Comparison of ENCODE assay signal across 4 fruit fly cellular contexts in genomic region chr3L:17531397-17531796, dm6.
TF ChIP-seq lines count a peak whose summit lies in the region.

No protein-coding gene starts in this region.

- TF ChIP-seq CTCF in whole organism, embryonic (GFP tag; optimal IDR thresholded peaks at IDR 0.05; lab: Kevin White, UChicago) = no peak

TF ChIP-seq in whole organism, adult, 20 proteins besides CTCF, POLR2A, EP300 and RAD21:
- no peak for TF ChIP-seq Hr96 (GFP tag; optimal IDR thresholded peaks at IDR 0.05; lab: Kevin White, UChicago)
- peak; percentile 1 for TF ChIP-seq CG12768 (GFP tag; optimal IDR thresholded peaks at IDR 0.05; lab: Kevin White, UChicago)
- no peak for TF ChIP-seq CG33017 (tag; optimal IDR thresholded peaks at IDR 0.05; lab: Kevin White, UChicago)
- TF ChIP-seq Crg-1 (GFP tag; optimal IDR thresholded peaks at IDR 0.05; lab: Kevin White, UChicago) = no peak
- no peak for TF ChIP-seq Mnt (GFP tag; optimal IDR thresholded peaks at IDR 0.05; lab: Kevin White, UChicago)
- no peak for TF ChIP-seq CG11617 (GFP tag; optimal IDR thresholded peaks at IDR 0.05; lab: Kevin White, UChicago)
- no peak for TF ChIP-seq cnc (optimal IDR thresholded peaks at IDR 0.05; lab: Kevin White, UChicago)
- no peak for TF ChIP-seq Clk (GFP tag; optimal IDR thresholded peaks at IDR 0.05; lab: Kevin White, UChicago)
- TF ChIP-seq tj (GFP tag; optimal IDR thresholded peaks at IDR 0.05; lab: Kevin White, UChicago) = no peak
- TF ChIP-seq kay (GFP tag; lab: Kevin White, UChicago; ENCODE audit: borderline replicate concordance) = peak; percentile 48
- TF ChIP-seq cic (GFP tag; optimal IDR thresholded peaks at IDR 0.05; lab: Kevin White, UChicago) = peak; percentile 78
- TF ChIP-seq CG7101 (tag; optimal IDR thresholded peaks at IDR 0.05; lab: Kevin White, UChicago) = no peak
- no peak for TF ChIP-seq pad (GFP tag; optimal IDR thresholded peaks at IDR 0.05; lab: Kevin White, UChicago)
- no peak for TF ChIP-seq ovo (GFP tag; optimal IDR thresholded peaks at IDR 0.05; lab: Kevin White, UChicago)
- no peak for TF ChIP-seq CG1620 (GFP tag; optimal IDR thresholded peaks at IDR 0.05; lab: Kevin White, UChicago)
- no peak for TF ChIP-seq bab1 (GFP tag; optimal IDR thresholded peaks at IDR 0.05; lab: Kevin White, UChicago)
- TF ChIP-seq CG14711 (tag; optimal IDR thresholded peaks at IDR 0.05; lab: Kevin White, UChicago) = no peak
- TF ChIP-seq toe (GFP tag; optimal IDR thresholded peaks at IDR 0.05; lab: Kevin White, UChicago) = no peak
- TF ChIP-seq CG5204 (GFP tag; optimal IDR thresholded peaks at IDR 0.05; lab: Kevin White, UChicago) = no peak
- TF ChIP-seq CG7045 (GFP tag; optimal IDR thresholded peaks at IDR 0.05; lab: Kevin White, UChicago) = no peak

TF ChIP-seq in whole organism, embryonic, 481 proteins besides CTCF, POLR2A, EP300 and RAD21 (continues in another document):
- no peak for TF ChIP-seq sim (GFP tag; IDR thresholded peaks at IDR 0.05; lab: Robert Waterston, UW)
- peak in 1 of 2 experiments; percentile 46 for TF ChIP-seq Hr78 (GFP tag; optimal IDR thresholded peaks at IDR 0.05; lab: Kevin White, UChicago)
- TF ChIP-seq CG6765 (GFP tag; optimal IDR thresholded peaks at IDR 0.05; lab: Kevin White, UChicago) = no peak
- peak; percentile 5 for TF ChIP-seq CG13894 (tag; optimal IDR thresholded peaks at IDR 0.05; lab: Kevin White, UChicago)
- no peak for TF ChIP-seq CG14014 (GFP tag; IDR thresholded peaks at IDR 0.05; lab: Robert Waterston, UW)
- peak; percentile 4 for TF ChIP-seq nerfin-1 (tag; optimal IDR thresholded peaks at IDR 0.05; lab: Kevin White, UChicago)
- TF ChIP-seq Hr39 (optimal IDR thresholded peaks at IDR 0.05; lab: Kevin White, UChicago) = no peak
- no peak for TF ChIP-seq CG2116 (GFP tag; optimal IDR thresholded peaks at IDR 0.05; lab: Kevin White, UChicago)
- TF ChIP-seq CG10959 (GFP tag; IDR thresholded peaks at IDR 0.05; lab: Robert Waterston, UW) = no peak
- no peak for TF ChIP-seq chm (GFP tag; IDR thresholded peaks at IDR 0.05; lab: Robert Waterston, UW)
- no peak for TF ChIP-seq HHEX (GFP tag; optimal IDR thresholded peaks at IDR 0.05; lab: Kevin White, UChicago)
- no peak for TF ChIP-seq vvl (GFP tag; IDR thresholded peaks at IDR 0.05; lab: Robert Waterston, UW)
- TF ChIP-seq Nf-YA (GFP tag; IDR thresholded peaks at IDR 0.05; lab: Robert Waterston, UW) = no peak
- TF ChIP-seq dati (GFP tag; IDR thresholded peaks at IDR 0.05; lab: Robert Waterston, UW) = no peak
- TF ChIP-seq sr (GFP tag; IDR thresholded peaks at IDR 0.05; lab: Robert Waterston, UW) = no peak
- TF ChIP-seq CG6254 (GFP tag; optimal IDR thresholded peaks at IDR 0.05; lab: Kevin White, UChicago) = no peak
- TF ChIP-seq ham (GFP tag; IDR thresholded peaks at IDR 0.05; lab: Robert Waterston, UW) = no peak
- TF ChIP-seq CG13624 (GFP tag; optimal IDR thresholded peaks at IDR 0.05; lab: Kevin White, UChicago) = no peak
- TF ChIP-seq Aef1 (GFP tag; IDR thresholded peaks at IDR 0.05; lab: Robert Waterston, UW) = no peak
- no peak for TF ChIP-seq hkb (optimal IDR thresholded peaks at IDR 0.05; lab: Kevin White, UChicago)
- no peak for TF ChIP-seq hkb (GFP tag; IDR thresholded peaks at IDR 0.05; lab: Robert Waterston, UW)
- no peak for TF ChIP-seq CG18619 (GFP tag; optimal IDR thresholded peaks at IDR 0.05; lab: Kevin White, UChicago)
- no peak for TF ChIP-seq Hmx (GFP tag; optimal IDR thresholded peaks at IDR 0.05; lab: Kevin White, UChicago)
- no peak for TF ChIP-seq CG16863 (GFP tag; optimal IDR thresholded peaks at IDR 0.05; lab: Kevin White, UChicago)
- no peak for TF ChIP-seq CG12942 (GFP tag; optimal IDR thresholded peaks at IDR 0.05; lab: Kevin White, UChicago)
- TF ChIP-seq fd3F (GFP tag; optimal IDR thresholded peaks at IDR 0.05; lab: Kevin White, UChicago) = no peak
- no peak for TF ChIP-seq crol (GFP tag; IDR thresholded peaks at IDR 0.05; lab: Robert Waterston, UW)

TF ChIP-seq in whole organism, prepupa, 60 proteins besides CTCF, POLR2A, EP300 and RAD21:
- TF ChIP-seq CG3032 (tag; optimal IDR thresholded peaks at IDR 0.05; lab: Kevin White, UChicago) (no peak), vri (GFP tag; optimal IDR thresholded peaks at IDR 0.05; lab: Kevin White, UChicago) (peak; percentile 47), Met (GFP tag; optimal IDR thresholded peaks at IDR 0.05; lab: Kevin White, UChicago) (no peak), CG9139 (GFP tag; optimal IDR thresholded peaks at IDR 0.05; lab: Kevin White, UChicago) (no peak), esn (GFP tag; optimal IDR thresholded peaks at IDR 0.05; lab: Kevin White, UChicago) (no peak), CG15336 (GFP tag; IDR thresholded peaks at IDR 0.05; lab: Robert Waterston, UW) (no peak), fkh (GFP tag; optimal IDR thresholded peaks at IDR 0.05; lab: Kevin White, UChicago) (peak; percentile 40), CG6792 (GFP tag; optimal IDR thresholded peaks at IDR 0.05; lab: Kevin White, UChicago) (no peak), OdsH (GFP tag; optimal IDR thresholded peaks at IDR 0.05; lab: Kevin White, UChicago) (no peak), ss (GFP tag; optimal IDR thresholded peaks at IDR 0.05; lab: Kevin White, UChicago) (no peak), CG31627 (GFP tag; optimal IDR thresholded peaks at IDR 0.05; lab: Kevin White, UChicago) (no peak), CG6276 (GFP tag; optimal IDR thresholded peaks at IDR 0.05; lab: Kevin White, UChicago) (no peak), svp (GFP tag; lab: Kevin White, UChicago) (no peak)
TF ChIP-seq in whole organism, prepupa: peak in this region for 2.

TF ChIP-seq in whole organism, wandering third instar larva, 38 proteins besides CTCF, POLR2A, EP300 and RAD21:
- TF ChIP-seq Rel (GFP tag; optimal IDR thresholded peaks at IDR 0.05; lab: Kevin White, UChicago) (no peak), Rel (tag; optimal IDR thresholded peaks at IDR 0.05; lab: Kevin White, UChicago) (peak; percentile 96), foxo (GFP tag; optimal IDR thresholded peaks at IDR 0.05; lab: Kevin White, UChicago) (no peak), fru (GFP tag; optimal IDR thresholded peaks at IDR 0.05; lab: Kevin White, UChicago) (no peak)
